Worm (Caenorhabditis elegans): Measurements from ENCODE around the gene tofu-1.

DNA sequence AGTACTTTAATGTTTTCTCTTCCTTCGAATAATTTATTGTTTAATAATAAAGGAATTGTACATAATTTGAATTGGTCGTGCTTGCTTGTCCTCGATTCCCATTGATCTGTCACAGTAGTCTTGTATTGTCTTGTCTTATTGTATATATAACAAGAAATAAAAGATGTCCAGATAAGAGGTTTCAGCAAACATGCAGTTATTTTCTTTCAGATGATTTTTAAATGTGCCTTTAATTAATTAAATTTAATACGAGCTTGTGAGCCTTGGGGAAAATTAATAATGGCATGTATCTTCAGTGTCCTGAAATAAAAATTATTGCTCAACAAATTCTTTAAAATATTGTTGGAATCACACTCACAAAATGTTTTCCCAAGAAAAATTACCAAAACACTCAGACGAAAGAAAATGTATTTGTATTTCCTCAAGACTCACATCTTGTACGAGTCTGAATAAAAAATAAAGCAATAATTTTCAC lies 42.2 kb downstream of the tofu-1 start:
- TF ChIP-seq nfya-1 (tag; optimal IDR thresholded peaks at IDR 0.05): no peak
- no peak for TF ChIP-seq fkh-10 (GFP tag; optimal IDR thresholded peaks at IDR 0.05)
- TF ChIP-seq sdc-2 (tag; optimal IDR thresholded peaks at IDR 0.05): no peak
- no peak for TF ChIP-seq unc-42 (tag; optimal IDR thresholded peaks at IDR 0.05)
- TF ChIP-seq eyg-1 (tag; optimal IDR thresholded peaks at IDR 0.05): no peak
- no peak for TF ChIP-seq ceh-19 (GFP tag; optimal IDR thresholded peaks at IDR 0.05)
- no peak for TF ChIP-seq unc-86 (tag; optimal IDR thresholded peaks at IDR 0.05)
- no peak for TF ChIP-seq C38D4.7 (GFP tag; optimal IDR thresholded peaks at IDR 0.05)
